Fruit fly (Drosophila melanogaster) whole organism, embryonic: ENCODE measurements around the gene Ptpmeg2.

Experiments
- Blimp-1 ChIP-seq: fragments of 200-800 bp; sonication (Bioruptor generic); optimal IDR thresholded peaks from 3 replicates; lab custom pipeline; 2018; ENCODE audit warnings: missing biosample characterization, missing genetic modification characterization, mild to moderate bottlenecking, moderate library complexity, missing genetic modification reagents
- CG10274 ChIP-seq: fragments of 200-800 bp; sonication (Bioruptor generic); optimal IDR thresholded peaks from 3 replicates; lab custom pipeline; 2017; ENCODE audit warnings: missing biosample characterization, mild to moderate bottlenecking, missing genetic modification characterization
- CG10462 ChIP-seq: fragments of 200-800 bp; sonication (Bioruptor generic); optimal IDR thresholded peaks from 2 replicates; lab custom pipeline; 2016; ENCODE audit warnings: missing biosample characterization, missing genetic modification characterization
- CG11504 ChIP-seq: fragments of 200-800 bp; sonication (Bioruptor generic); optimal IDR thresholded peaks from 3 replicates; lab custom pipeline; 2019; ENCODE audit warnings: missing biosample characterization, mild to moderate bottlenecking, missing genetic modification characterization, moderate library complexity
- CG12155 ChIP-seq: fragments of 200-800 bp; sonication (Bioruptor generic); optimal IDR thresholded peaks from 3 replicates; lab custom pipeline; 2016; ENCODE audit warnings: missing biosample characterization, missing genetic modification characterization
- CG12236 ChIP-seq: fragments of 200-800 bp; sonication (Bioruptor generic); optimal IDR thresholded peaks from 2 replicates; lab custom pipeline; 2016; ENCODE audit warnings: missing biosample characterization, missing genetic modification characterization
- CG13123 ChIP-seq: fragments of 200-800 bp; sonication (Bioruptor generic); optimal IDR thresholded peaks from 2 replicates; lab custom pipeline; 2016; ENCODE audit warnings: missing biosample characterization, missing genetic modification characterization
- CG13775 ChIP-seq: fragments of 200-800 bp; sonication (Bioruptor generic); optimal IDR thresholded peaks from 3 replicates; lab custom pipeline; 2017; ENCODE audit warnings: missing biosample characterization, mild to moderate bottlenecking, missing genetic modification characterization
- CG1647 ChIP-seq: fragments of 200-800 bp; sonication (Bioruptor generic); optimal IDR thresholded peaks from 3 replicates; lab custom pipeline; 2016; ENCODE audit warnings: missing biosample characterization, missing genetic modification characterization
- CG18764 ChIP-seq: fragments of 200-800 bp; sonication (Bioruptor generic); optimal IDR thresholded peaks from 3 replicates; lab custom pipeline; 2016; ENCODE audit warnings: missing biosample characterization, missing genetic modification characterization
- CG30020 ChIP-seq: fragments of 200-800 bp; optimal IDR thresholded peaks from 2 replicates; lab custom pipeline; 2019; ENCODE audit warnings: missing biosample characterization, mild to moderate bottlenecking, missing genetic modification characterization, moderate library complexity
- CG30403 ChIP-seq: fragments of 200-800 bp; sonication (Bioruptor generic); optimal IDR thresholded peaks from 3 replicates; lab custom pipeline; 2016; ENCODE audit warnings: missing biosample characterization, missing genetic modification characterization
- CG32532 ChIP-seq: fragments of 200-800 bp; sonication (Bioruptor generic); IDR thresholded peaks from 2 replicates; pipeline ENCODE4 v1.3.6; 2022; ENCODE audit warnings: missing biosample characterization, missing genetic modification characterization
- CG3995 ChIP-seq: fragments of 200-800 bp; sonication (Bioruptor generic); optimal IDR thresholded peaks from 3 replicates; lab custom pipeline; 2016; ENCODE audit warnings: missing biosample characterization, missing genetic modification characterization
- CG4424 ChIP-seq: fragments of 200-800 bp; sonication (Bioruptor generic); optimal IDR thresholded peaks from 3 replicates; lab custom pipeline; 2016; ENCODE audit warnings: missing biosample characterization, missing genetic modification characterization
- CG5245 ChIP-seq: fragments of 200-800 bp; sonication (Bioruptor generic); optimal IDR thresholded peaks from 3 replicates; lab custom pipeline; 2016; ENCODE audit warnings: missing biosample characterization, missing genetic modification characterization
- CG6175 ChIP-seq: fragments of 200-800 bp; sonication (Bioruptor generic); IDR thresholded peaks from 3 replicates; pipeline ENCODE4 v1.3.6; 2022; ENCODE audit warnings: missing biosample characterization, missing genetic modification characterization
- CG7786 ChIP-seq: fragments of 200-800 bp; sonication (Bioruptor generic); optimal IDR thresholded peaks from 2 replicates; lab custom pipeline; 2016; ENCODE audit warnings: missing biosample characterization, missing genetic modification characterization
- CG7839 ChIP-seq: fragments of 200-800 bp; sonication (Bioruptor generic); optimal IDR thresholded peaks from 3 replicates; lab custom pipeline; 2018; ENCODE audit warnings: missing biosample characterization, mild to moderate bottlenecking, missing genetic modification characterization, moderate library complexity
- CG7928 ChIP-seq: fragments of 200-800 bp; sonication (Bioruptor generic); optimal IDR thresholded peaks from 2 replicates; lab custom pipeline; 2017; ENCODE audit warnings: missing biosample characterization, mild to moderate bottlenecking, missing genetic modification characterization
- CG8388 ChIP-seq: fragments of 200-800 bp; sonication (Bioruptor generic); optimal IDR thresholded peaks from 2 replicates; lab custom pipeline; 2019; ENCODE audit warnings: missing biosample characterization, mild to moderate bottlenecking, missing genetic modification characterization, moderate library complexity
- CoRest ChIP-seq: fragments of 200-800 bp; sonication (Bioruptor generic); optimal IDR thresholded peaks from 3 replicates; lab custom pipeline; 2018; ENCODE audit warnings: missing biosample characterization, mild to moderate bottlenecking, missing genetic modification characterization, moderate library complexity
- D19A ChIP-seq: fragments of 200-800 bp; optimal IDR thresholded peaks from 3 replicates; lab custom pipeline; 2019; ENCODE audit warnings: missing biosample characterization, mild to moderate bottlenecking, missing genetic modification characterization, moderate library complexity
- HmgZ ChIP-seq: fragments of 200-800 bp; sonication (Bioruptor generic); optimal IDR thresholded peaks from 2 replicates; lab custom pipeline; 2018; ENCODE audit warnings: missing biosample characterization, mild to moderate bottlenecking, missing genetic modification characterization
- Hr78 ChIP-seq, 2 experiments: fragments of 200-800 bp in 1 of 2; fragments of >200 bp in 1 of 2; sonication (Bioruptor generic) in 1 of 2; optimal IDR thresholded peaks; 2 replicates each; lab custom pipeline; 2017 to 2019; ENCODE audit warnings: missing biosample characterization in 2 of 2, missing genetic modification characterization in 2 of 2, mild to moderate bottlenecking in 1 of 2, moderate library complexity in 1 of 2
- Lhr ChIP-seq: fragments of 200-800 bp; sonication (Bioruptor generic); optimal IDR thresholded peaks from 3 replicates; lab custom pipeline; 2017; ENCODE audit warnings: mild to moderate bottlenecking, missing biosample characterization, missing genetic modification reagents, missing genetic modification characterization
- Meics ChIP-seq: fragments of 200-800 bp; sonication (Bioruptor generic); optimal IDR thresholded peaks from 2 replicates; lab custom pipeline; 2017; ENCODE audit warnings: missing biosample characterization, mild to moderate bottlenecking, missing genetic modification characterization
- Oaz ChIP-seq: fragments of 200-800 bp; sonication (Bioruptor generic); IDR thresholded peaks from 2 replicates; pipeline ENCODE4 v1.3.6; 2022; ENCODE audit warnings: missing biosample characterization, missing genetic modification characterization
- Opbp ChIP-seq: fragments of 200-800 bp; sonication (Bioruptor generic); IDR thresholded peaks from 3 replicates; pipeline ENCODE4 v1.3.6; 2022; ENCODE audit warnings: missing biosample characterization, missing genetic modification characterization; ENCODE audit not compliant: partially characterized antibody
- Optix ChIP-seq: fragments of 200-800 bp; sonication (Bioruptor generic); IDR thresholded peaks from 3 replicates; pipeline ENCODE4 v1.3.6; 2022; ENCODE audit warnings: missing biosample characterization, missing genetic modification characterization
- Sox102F ChIP-seq: fragments of 200-800 bp; sonication (Bioruptor generic); optimal IDR thresholded peaks from 2 replicates; lab custom pipeline; 2018; ENCODE audit warnings: missing biosample characterization, mild to moderate bottlenecking, missing genetic modification characterization, moderate library complexity
- Sry-β ChIP-seq: fragments of 200-800 bp; sonication (Bioruptor generic); optimal IDR thresholded peaks from 2 replicates; lab custom pipeline; 2018; ENCODE audit warnings: missing biosample characterization, mild to moderate bottlenecking, missing genetic modification characterization, moderate library complexity
- Trl ChIP-seq, 3 experiments: fragments of >200 bp in 2 of 3; fragments of 200-800 bp in 1 of 3; sonication (Bioruptor generic) in 1 of 3; optimal IDR thresholded peaks; 2 replicates in 1 of 3; 3 replicates in 2 of 3; lab custom pipeline; 2016 to 2017; ENCODE audit warnings: missing biosample characterization in 1 of 3, missing genetic modification characterization in 1 of 3
- bbx ChIP-seq: fragments of 200-800 bp; sonication (Bioruptor generic); IDR thresholded peaks from 2 replicates; pipeline ENCODE4 v1.3.6; 2022; ENCODE audit warnings: missing biosample characterization, missing genetic modification characterization; ENCODE audit not compliant: partially characterized antibody
- bsh ChIP-seq, 2 experiments: fragments of 200-800 bp; sonication (Bioruptor generic); optimal IDR thresholded peaks; 2 replicates each; lab custom pipeline; 2017 to 2018; ENCODE audit warnings: mild to moderate bottlenecking in 2 of 2, missing biosample characterization in 2 of 2, missing genetic modification characterization in 2 of 2, moderate library complexity in 1 of 2
- cad ChIP-seq: fragments of >200 bp; optimal IDR thresholded peaks from 2 replicates; lab custom pipeline; 2017; ENCODE audit warnings: missing biosample characterization, missing genetic modification characterization
- chn ChIP-seq: fragments of 200-800 bp; sonication (Bioruptor generic); optimal IDR thresholded peaks from 2 replicates; lab custom pipeline; 2016; ENCODE audit warnings: missing biosample characterization, missing genetic modification characterization
- cwo ChIP-seq: fragments of 200-800 bp; sonication (Bioruptor generic); optimal IDR thresholded peaks from 3 replicates; lab custom pipeline; 2017; ENCODE audit warnings: missing biosample characterization, missing genetic modification characterization, mild to moderate bottlenecking, moderate library complexity, missing genetic modification reagents
- dati ChIP-seq: fragments of 200-800 bp; sonication (Bioruptor generic); IDR thresholded peaks from 2 replicates; pipeline ENCODE4 v1.3.6; 2022; ENCODE audit warnings: missing biosample characterization, missing genetic modification characterization
- en ChIP-seq: fragments of 200-800 bp; sonication (Bioruptor generic); optimal IDR thresholded peaks from 2 replicates; lab custom pipeline; 2016; ENCODE audit warnings: missing biosample characterization, missing genetic modification characterization
- fd3F ChIP-seq: fragments of 200-800 bp; sonication (Bioruptor generic); optimal IDR thresholded peaks from 2 replicates; lab custom pipeline; 2018; ENCODE audit warnings: missing biosample characterization, mild to moderate bottlenecking, missing genetic modification characterization, moderate library complexity
- otp ChIP-seq: fragments of 200-800 bp; sonication (Bioruptor generic); IDR thresholded peaks from 3 replicates; pipeline ENCODE4, ENCODE4 v1.3.6; 2022; ENCODE audit warnings: missing biosample characterization, missing genetic modification characterization
- schlank ChIP-seq: fragments of 200-800 bp; sonication (Bioruptor generic); optimal IDR thresholded peaks from 2 replicates; lab custom pipeline; 2018; ENCODE audit warnings: missing biosample characterization, mild to moderate bottlenecking, missing genetic modification characterization
- slou ChIP-seq: fragments of 200-800 bp; sonication (Bioruptor generic); optimal IDR thresholded peaks from 3 replicates; lab custom pipeline; 2016; ENCODE audit warnings: missing biosample characterization, missing genetic modification characterization
- so ChIP-seq: fragments of 200-800 bp; sonication (Bioruptor generic); IDR thresholded peaks from 3 replicates; pipeline ENCODE4 v1.3.6; 2022; ENCODE audit warnings: missing biosample characterization, missing genetic modification characterization
- tgo ChIP-seq: fragments of 200-800 bp; sonication (Bioruptor generic); IDR thresholded peaks from 3 replicates; pipeline ENCODE4 v1.3.6; 2022; ENCODE audit warnings: missing biosample characterization, missing genetic modification characterization
- tx ChIP-seq: fragments of 200-800 bp; sonication (Bioruptor generic); optimal IDR thresholded peaks from 2 replicates; lab custom pipeline; 2016; ENCODE audit warnings: missing biosample characterization, missing genetic modification characterization
- unpg ChIP-seq: fragments of 200-800 bp; sonication (Bioruptor generic); optimal IDR thresholded peaks from 3 replicates; lab custom pipeline; 2018; ENCODE audit warnings: missing biosample characterization, mild to moderate bottlenecking, missing genetic modification characterization, moderate library complexity
- zfh2 ChIP-seq: fragments of 200-800 bp; sonication (Bioruptor generic); optimal IDR thresholded peaks from 2 replicates; lab custom pipeline; 2016; ENCODE audit warnings: missing biosample characterization, missing genetic modification characterization

The Ptpmeg2 gene

dm6 chrX:9641184-9641772 lies 17.7 kb downstream of the Ptpmeg2 start (continued):
- TF ChIP-seq Hr78 (GFP tag; optimal IDR thresholded peaks at IDR 0.05; lab: Kevin White, UChicago), result no peak
- peak; percentile 88 for TF ChIP-seq CG7839 (tag; lab: Kevin White, UChicago)
- peak; percentile 83 for TF ChIP-seq unpg (GFP tag; lab: Kevin White, UChicago)
- peak; percentile 45 to 61 for TF ChIP-seq Trl (optimal IDR thresholded peaks at IDR 0.05; lab: Kevin White, UChicago)
- TF ChIP-seq Trl (GFP tag; optimal IDR thresholded peaks at IDR 0.05; lab: Kevin White, UChicago), result no peak
- peak; percentile 80 for TF ChIP-seq cwo (GFP tag; lab: Kevin White, UChicago)
- TF ChIP-seq CG4424, result no peak
- peak; percentile 83 for TF ChIP-seq fd3F (GFP tag; lab: Kevin White, UChicago)
- TF ChIP-seq CoRest (tag; lab: Kevin White, UChicago), result peak; percentile 83
- TF ChIP-seq tx (GFP tag; lab: Kevin White, UChicago), result no peak
- no peak for TF ChIP-seq CG12236 (GFP tag; lab: Kevin White, UChicago)
- TF ChIP-seq Lhr, result no peak
- TF ChIP-seq zfh2 (GFP tag; lab: Kevin White, UChicago), result peak; percentile 49
- peak; percentile 46 for TF ChIP-seq CG8388
- TF ChIP-seq otp (GFP tag; lab: Robert Waterston, UW), result no peak
- TF ChIP-seq CG12155, result peak; percentile 56
- peak; percentile 63 for TF ChIP-seq CG30403 (GFP tag; lab: Kevin White, UChicago)
- TF ChIP-seq chn (GFP tag; lab: Kevin White, UChicago), result no peak
- TF ChIP-seq Sry-β (GFP tag; lab: Kevin White, UChicago), result no peak
- TF ChIP-seq Oaz (GFP tag; lab: Robert Waterston, UW), result 0 out of 2 replicates have a peak, but pooled peaks have one; percentile 32
- TF ChIP-seq CG13123 (GFP tag; lab: Kevin White, UChicago), result no peak
- TF ChIP-seq CG32532 (GFP tag; lab: Robert Waterston, UW), result peak; percentile 85
- peak; percentile 36 for TF ChIP-seq CG10274 (GFP tag; lab: Kevin White, UChicago)
- peak; percentile 70 for TF ChIP-seq HmgZ (tag; lab: Kevin White, UChicago)
- TF ChIP-seq tgo (GFP tag; lab: Robert Waterston, UW), result peak; percentile 59; the same call in 2 of the 3 replicates
- no peak for TF ChIP-seq Blimp-1 (GFP tag; lab: Kevin White, UChicago)
- TF ChIP-seq CG30020 (tag; lab: Kevin White, UChicago), result no peak
- TF ChIP-seq en (GFP tag; lab: Kevin White, UChicago), result no peak
- peak; percentile 86 for TF ChIP-seq Meics (GFP tag; lab: Kevin White, UChicago)
- peak; percentile 21 for TF ChIP-seq CG3995 (GFP tag; lab: Kevin White, UChicago)
- peak; percentile 78 for TF ChIP-seq Sox102F (GFP tag; lab: Kevin White, UChicago)
- peak; percentile 84 for TF ChIP-seq CG11504 (tag; lab: Kevin White, UChicago)
- no peak for TF ChIP-seq Optix (GFP tag; lab: Robert Waterston, UW)
- no peak for TF ChIP-seq dati (GFP tag; lab: Robert Waterston, UW)
- TF ChIP-seq CG1647 (GFP tag; lab: Kevin White, UChicago), result no peak
- TF ChIP-seq CG7786 (GFP tag; lab: Kevin White, UChicago), result peak; percentile 17
- TF ChIP-seq cad (GFP tag; lab: Kevin White, UChicago), result no peak
- TF ChIP-seq CG13775 (GFP tag; lab: Kevin White, UChicago), result peak; percentile 51
- peak; percentile 39 for TF ChIP-seq schlank (tag; lab: Kevin White, UChicago)
- TF ChIP-seq Opbp, result no peak
- peak; percentile 76 for TF ChIP-seq D19A (tag; lab: Kevin White, UChicago)
- no peak for TF ChIP-seq bbx
- TF ChIP-seq CG10462, result no peak
- no peak for TF ChIP-seq CG18764
- TF ChIP-seq slou (GFP tag; lab: Kevin White, UChicago), result peak; percentile 4
- TF ChIP-seq CG7928, result peak; percentile 58
- TF ChIP-seq CG5245 (GFP tag; lab: Kevin White, UChicago), result no peak
- peak; percentile 49; the same call in 1 of the 3 replicates for TF ChIP-seq CG6175 (GFP tag; lab: Robert Waterston, UW)
- TF ChIP-seq bsh (GFP tag; optimal IDR thresholded peaks at IDR 0.05; lab: Kevin White, UChicago), result peak in 1 of 2 experiments; percentile 22
- peak; percentile 61; the same call in 2 of the 3 replicates for TF ChIP-seq so (GFP tag; lab: Robert Waterston, UW)
